Fruit fly (Drosophila melanogaster): ENCODE data around the gene BthD.

DNA sequence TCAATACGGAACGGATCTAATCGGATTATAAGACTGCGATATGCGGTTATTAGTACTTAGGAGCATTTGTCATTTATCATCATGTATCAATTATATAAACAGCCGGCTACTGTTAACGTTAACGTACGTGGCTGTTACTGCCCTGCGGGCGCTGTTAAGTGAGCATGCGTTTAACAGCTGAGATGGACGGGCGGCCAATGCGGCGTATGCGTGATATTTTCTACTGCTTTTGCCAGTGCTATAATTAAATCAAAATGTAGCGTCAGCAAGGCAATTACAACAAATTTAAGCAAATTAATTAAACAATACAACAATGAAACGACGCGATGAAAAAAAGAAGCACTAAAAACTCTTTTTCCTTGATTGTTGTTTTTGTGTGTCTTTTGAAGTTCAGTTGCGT is 25.7 kb downstream of the BthD start:
- no peak for TF ChIP-seq psq (optimal IDR thresholded peaks at IDR 0.05)
- TF ChIP-seq Sin3A (optimal IDR thresholded peaks at IDR 0.05) = no peak
- no peak for TF ChIP-seq insv (optimal IDR thresholded peaks at IDR 0.05)
- TF ChIP-seq ttk (optimal IDR thresholded peaks at IDR 0.05) = no peak
- TF ChIP-seq Myc (optimal IDR thresholded peaks at IDR 0.05) = no peak
